Worm (Caenorhabditis elegans): ENCODE measurements around the gene apl-1.

Gene apl-1

DNA sequence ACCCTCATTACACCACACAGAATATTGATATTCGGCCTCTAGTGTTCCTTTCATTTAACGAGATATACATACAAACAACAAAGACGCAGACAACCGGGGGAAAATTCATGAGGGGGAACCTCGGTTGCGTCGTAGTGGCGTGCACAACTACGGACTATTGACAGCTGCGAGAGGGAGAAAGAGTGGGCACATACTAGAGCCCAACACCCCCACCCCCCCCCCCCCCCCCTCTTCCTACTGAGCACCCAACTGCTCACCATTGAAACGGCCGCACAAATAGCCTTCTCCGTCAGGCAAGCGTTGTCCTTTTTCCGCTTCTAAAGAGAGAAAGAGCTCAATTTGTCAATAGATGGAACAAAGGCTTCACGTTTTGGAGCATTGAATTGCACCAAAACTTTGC lies 23.5 kb upstream of the apl-1 start:
- TF ChIP-seq syd-9 (tag; optimal IDR thresholded peaks at IDR 0.05) (no peak), nfya-1 (tag; optimal IDR thresholded peaks at IDR 0.05) (peak; percentile 16), pha-2 (tag; optimal IDR thresholded peaks at IDR 0.05) (peak; percentile 71), fkh-10 (GFP tag; optimal IDR thresholded peaks at IDR 0.05) (no peak), ref-2 (tag; optimal IDR thresholded peaks at IDR 0.05) (no peak), T23F11.4 (GFP tag; optimal IDR thresholded peaks at IDR 0.05) (peak; percentile 35), ceh-30 (tag; optimal IDR thresholded peaks at IDR 0.05) (no peak), che-1 (tag; optimal IDR thresholded peaks at IDR 0.05) (peak; percentile 42), hlh-8 (tag; optimal IDR thresholded peaks at IDR 0.05) (no peak), unc-42 (tag; optimal IDR thresholded peaks at IDR 0.05) (peak; percentile 5), pat-9 (tag; optimal IDR thresholded peaks at IDR 0.05) (peak; percentile 43), ceh-48 (tag; optimal IDR thresholded peaks at IDR 0.05) (peak; percentile 48), ceh-19 (GFP tag; optimal IDR thresholded peaks at IDR 0.05) (peak; percentile 64)

- TF ChIP-seq sox-2 (GFP tag; IDR thresholded peaks at IDR 0.05), result no peak
- TF ChIP-seq ref-2 (tag; optimal IDR thresholded peaks at IDR 0.05), result no peak
- TF ChIP-seq mec-3 (tag; optimal IDR thresholded peaks at IDR 0.05; ENCODE audit: borderline replicate concordance), result no peak
- TF ChIP-seq unc-42 (tag; optimal IDR thresholded peaks at IDR 0.05), result no peak
- TF ChIP-seq pha-4 (tag; optimal IDR thresholded peaks at IDR 0.05), result no peak
- TF ChIP-seq ceh-48 (tag; optimal IDR thresholded peaks at IDR 0.05), result no peak
- TF ChIP-seq ztf-16 (tag; optimal IDR thresholded peaks at IDR 0.05), result no peak
- TF ChIP-seq K02D7.2 (tag; optimal IDR thresholded peaks at IDR 0.05), result no peak
Measured at ce11 chrX:5137716-5138470, 21.2 kb upstream of the apl-1 start.

ce11 chrX:5135548-5135947 lies 18.9 kb upstream of the apl-1 start:
- no peak for TF ChIP-seq unc-86 (tag; optimal IDR thresholded peaks at IDR 0.05)
- TF ChIP-seq ahr-1 (tag; optimal IDR thresholded peaks at IDR 0.05), result no peak
- no peak for TF ChIP-seq pha-2 (tag; optimal IDR thresholded peaks at IDR 0.05)
- no peak for TF ChIP-seq pqm-1 (tag; optimal IDR thresholded peaks at IDR 0.05)
- TF ChIP-seq pha-4 (tag; optimal IDR thresholded peaks at IDR 0.05), result no peak
- no peak for TF ChIP-seq lim-6 (tag; optimal IDR thresholded peaks at IDR 0.05)
- no peak for TF ChIP-seq C38D4.7 (GFP tag; optimal IDR thresholded peaks at IDR 0.05)
- TF ChIP-seq ceh-31 (tag; optimal IDR thresholded peaks at IDR 0.05), result no peak
- no peak for TF ChIP-seq nfya-1 (tag; optimal IDR thresholded peaks at IDR 0.05)

ce11 chrX:5133980-5134379 lies 17.3 kb upstream of the apl-1 start, which contains the start of gene tbc-7:
TSS of gene tbc-7 (plus strand) at chrX:5134280.
- TF ChIP-seq pax-1 (tag; optimal IDR thresholded peaks at IDR 0.05) (no peak), hlh-30 (tag; optimal IDR thresholded peaks at IDR 0.05; ENCODE audit: insufficient read depth) (no peak), ceh-30 (tag; optimal IDR thresholded peaks at IDR 0.05) (no peak), odd-2 (tag; optimal IDR thresholded peaks at IDR 0.05) (no peak), ceh-2 (tag; optimal IDR thresholded peaks at IDR 0.05) (no peak), elt-4 (tag; optimal IDR thresholded peaks at IDR 0.05) (no peak), Y22D7AL.16 (tag; optimal IDR thresholded peaks at IDR 0.05) (no peak), che-1 (tag; optimal IDR thresholded peaks at IDR 0.05) (no peak), ceh-18 (tag; optimal IDR thresholded peaks at IDR 0.05) (no peak), unc-3 (GFP tag; conservative IDR thresholded peaks at IDR 0.05) (no peak), unc-3 (tag; optimal IDR thresholded peaks at IDR 0.05) (no peak), syd-9 (tag; optimal IDR thresholded peaks at IDR 0.05) (no peak), T23F11.4 (GFP tag; optimal IDR thresholded peaks at IDR 0.05) (no peak), K02D7.2 (tag; optimal IDR thresholded peaks at IDR 0.05) (no peak), madf-2 (tag; optimal IDR thresholded peaks at IDR 0.05) (no peak), unc-86 (tag; optimal IDR thresholded peaks at IDR 0.05) (no peak)

Measured in whole organism, late embryonic.